Worm (Caenorhabditis elegans) whole organism, L4/young adult: ENCODE data around the gene C14A6.5.

Experiments used
- W03F9.2 ChIP-seq: fragments of 150-350 bp; optimal IDR thresholded peaks from 2 replicates; lab custom pipeline; 2014; ENCODE audit warnings: missing biosample characterization, missing genetic modification characterization
- dao-5 ChIP-seq: sonication (generic microtip); optimal IDR thresholded peaks from 2 replicates; lab custom pipeline; 2016; ENCODE audit warnings: missing genotype, missing genetic modification characterization, moderate library complexity, missing compliant biosample characterization

ce11 chrV:18164758-18165157, at the start of gene C14A6.5:
- TF ChIP-seq W03F9.2 (tag; lab: Kevin White, UChicago) (no peak), dao-5 (tag; lab: Kevin White, UChicago) (no peak)
